Worm (Caenorhabditis elegans) whole organism, midembryonic: ENCODE measurements around the gene nars-2.

Source experiments
- T22C8.4 ChIP-seq: fragments of 200-800 bp; sonication (Bioruptor generic); IDR thresholded peaks from 2 replicates; pipeline ENCODE4 v1.3.6; 2022; ENCODE audit warnings: missing genetic modification characterization, missing compliant biosample characterization
- cog-1 ChIP-seq: sonication (generic microtip); optimal IDR thresholded peaks from 2 replicates; lab custom pipeline; 2016; ENCODE audit warnings: missing genetic modification characterization, missing compliant biosample characterization
- flt-1 ChIP-seq: fragments of 200-800 bp; sonication (Bioruptor generic); IDR thresholded peaks from 2 replicates; pipeline ENCODE4 v1.3.6; 2022; ENCODE audit warnings: missing genetic modification characterization, missing compliant biosample characterization
- med-1 ChIP-seq: sonication (generic microtip); optimal IDR thresholded peaks from 2 replicates; lab custom pipeline; 2017; ENCODE audit warnings: missing genetic modification characterization, mild to moderate bottlenecking, missing compliant biosample characterization, antibody characterized with exemption, missing genetic modification reagents; ENCODE audit not compliant: insufficient read depth
- ref-1 ChIP-seq: fragments of 200-800 bp; sonication (Bioruptor generic); conservative IDR thresholded peaks from 2 replicates; pipeline ENCODE4 v1.3.6; 2022; ENCODE audit warnings: missing genetic modification reagents, missing genetic modification characterization, missing compliant biosample characterization
- ztf-23 ChIP-seq: fragments of 200-800 bp; sonication (Bioruptor generic); IDR thresholded peaks from 2 replicates; pipeline ENCODE4 v1.3.6; 2022; ENCODE audit warnings: missing genetic modification reagents, missing genetic modification characterization, missing compliant biosample characterization

DNA sequence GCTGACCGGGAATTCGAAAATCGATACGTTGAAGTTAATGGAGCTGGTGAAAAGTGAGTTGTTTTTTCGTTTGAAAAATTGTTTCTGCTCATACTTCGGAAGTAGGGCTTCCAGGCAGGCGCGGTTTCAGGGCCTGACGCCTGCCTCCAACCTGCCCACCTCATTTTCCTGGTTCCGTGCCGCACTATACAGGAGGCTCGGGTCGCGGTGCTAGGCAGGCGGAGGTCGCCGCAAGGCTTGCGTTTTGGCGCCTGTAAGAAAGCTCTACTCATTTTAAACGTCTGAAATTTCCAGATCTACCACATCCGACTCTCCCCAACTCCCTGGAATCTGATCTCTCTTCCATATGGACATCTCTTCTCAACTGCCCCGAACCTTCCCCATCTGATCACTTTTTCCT is 44.4 kb upstream of the nars-2 start:
- TF ChIP-seq med-1 = no peak
- TF ChIP-seq ref-1 (GFP tag; lab: Robert Waterston, UW) = no peak
- TF ChIP-seq flt-1 (GFP tag; lab: Robert Waterston, UW) = no peak
- TF ChIP-seq T22C8.4 (GFP tag; lab: Robert Waterston, UW) = no peak
- TF ChIP-seq ztf-23 (GFP tag; lab: Robert Waterston, UW) = no peak
- TF ChIP-seq cog-1 = no peak
